Fruit fly (Drosophila melanogaster): Measurements from ENCODE around the gene CG46468.

dm6 chr2L:9529858-9530378 is 35.3 kb downstream of the CG46468 start:
- TF ChIP-seq EcR (GFP tag; optimal IDR thresholded peaks at IDR 0.05), result no peak
- no peak for TF ChIP-seq CG13204 (GFP tag; optimal IDR thresholded peaks at IDR 0.05)
- TF ChIP-seq Ets98B (GFP tag; IDR thresholded peaks at IDR 0.05), result no peak
- TF ChIP-seq Pif1A (GFP tag; optimal IDR thresholded peaks at IDR 0.05), result no peak
- no peak for TF ChIP-seq CG4496 (GFP tag; IDR thresholded peaks at IDR 0.05)
- 0 out of 3 replicates have a peak, but pooled peaks have one; percentile 27 for TF ChIP-seq fd96Ca (GFP tag; IDR thresholded peaks at IDR 0.05)
- no peak for TF ChIP-seq rn (GFP tag; IDR thresholded peaks at IDR 0.05)
- TF ChIP-seq CG34367 (tag; optimal IDR thresholded peaks at IDR 0.05), result no peak
- peak; percentile 34 for TF ChIP-seq CG14655 (GFP tag; optimal IDR thresholded peaks at IDR 0.05)
- TF ChIP-seq CG17806 (tag; optimal IDR thresholded peaks at IDR 0.05), result no peak
- no peak for TF ChIP-seq Pif1B (GFP tag; optimal IDR thresholded peaks at IDR 0.05)
- no peak for TF ChIP-seq gl (tag; optimal IDR thresholded peaks at IDR 0.05)
- TF ChIP-seq CG32121 (GFP tag; IDR thresholded peaks at IDR 0.05), result no peak
- no peak for TF ChIP-seq CG12605 (GFP tag; IDR thresholded peaks at IDR 0.05)

All from whole organism, pupa.